Worm (Caenorhabditis elegans) whole organism, young adult: Measurements from ENCODE around the gene T10H10.2.

Experiments used
- C17E4.6 ChIP-seq: fragments of 200-800 bp; sonication (Bioruptor generic); IDR thresholded peaks from 2 replicates; pipeline ENCODE4 v1.3.6; 2022; ENCODE audit warnings: missing genetic modification reagents, missing genetic modification characterization, missing compliant biosample characterization
- F55B11.4 ChIP-seq: sonication (generic microtip); optimal IDR thresholded peaks from 2 replicates; lab custom pipeline; 2016; ENCODE audit warnings: missing compliant biosample characterization, missing genetic modification characterization, borderline replicate concordance; ENCODE audit not compliant: insufficient read depth
- K12H6.12 ChIP-seq: fragments of 200-800 bp; sonication (Bioruptor generic); optimal IDR thresholded peaks from 2 replicates; lab custom pipeline; 2018; ENCODE audit warnings: mild to moderate bottlenecking, missing genetic modification characterization, missing compliant biosample characterization
- athp-1 ChIP-seq: sonication (generic microtip); optimal IDR thresholded peaks from 2 replicates; lab custom pipeline; 2017; ENCODE audit warnings: mild to moderate bottlenecking, missing genetic modification characterization, missing compliant biosample characterization
- attf-5 ChIP-seq: fragments of 200-800 bp; sonication (Bioruptor generic); optimal IDR thresholded peaks from 2 replicates; lab custom pipeline; 2018; ENCODE audit warnings: mild to moderate bottlenecking, missing genetic modification characterization, missing compliant biosample characterization
- cebp-2 ChIP-seq: fragments of 200-800 bp; sonication (Bioruptor generic); IDR thresholded peaks from 2 replicates; pipeline ENCODE4 v1.3.6; 2022; ENCODE audit warnings: missing genetic modification characterization, missing compliant biosample characterization
- dpl-1 ChIP-seq: fragments of 150-350 bp; optimal IDR thresholded peaks from 2 replicates; lab custom pipeline; 2014; ENCODE audit warnings: missing biosample characterization, missing genetic modification reagents, missing genetic modification characterization
- hrde-1 ChIP-seq: sonication (generic microtip); optimal IDR thresholded peaks from 2 replicates; lab custom pipeline; 2016; ENCODE audit warnings: missing genetic modification characterization, mild to moderate bottlenecking, missing compliant biosample characterization, moderate library complexity, missing genotype, missing genetic modification reagents, borderline replicate concordance
- madf-6 ChIP-seq: fragments of 200-800 bp; sonication (Bioruptor generic); IDR thresholded peaks from 2 replicates; pipeline ENCODE4 v1.3.6; 2022; ENCODE audit warnings: missing genetic modification reagents, missing genetic modification characterization, missing compliant biosample characterization
- pha-4 ChIP-seq: fragments of 150-350 bp; sonication (generic microtip); optimal IDR thresholded peaks from 2 replicates; lab custom pipeline; 2014; ENCODE audit warnings: missing biosample characterization, missing genetic modification reagents, missing genetic modification characterization
- rec-8 ChIP-seq, 2 experiments: sonication (generic microtip); optimal IDR thresholded peaks; 2 replicates each; lab custom pipeline; 2016; ENCODE audit warnings: mild to moderate bottlenecking in 2 of 2, missing genetic modification characterization in 2 of 2, missing genetic modification reagents in 2 of 2, missing genotype in 2 of 2, missing biosample characterization in 1 of 2, missing compliant biosample characterization in 1 of 2, moderate library complexity in 1 of 2
- snpc-4 ChIP-seq, 5 experiments: fragments of 150-350 bp in 1 of 5; sonication (generic microtip) in 4 of 5; optimal IDR thresholded peaks; 2 replicates each; lab custom pipeline; 2014 to 2018; ENCODE audit warnings: missing genetic modification characterization in 5 of 5, missing biosample characterization in 3 of 5, antibody characterized with exemption in 2 of 5, mild to moderate bottlenecking in 2 of 5, missing compliant biosample characterization in 2 of 5, missing genotype in 2 of 5, moderate library complexity in 2 of 5, missing genetic modification reagents in 1 of 5
- sptf-2 ChIP-seq: fragments of 200-800 bp; sonication (Bioruptor generic); optimal IDR thresholded peaks from 2 replicates; lab custom pipeline; 2018; ENCODE audit warnings: mild to moderate bottlenecking, missing genetic modification characterization, missing compliant biosample characterization
- unc-62 ChIP-seq: fragments of 150-350 bp; optimal IDR thresholded peaks from 2 replicates; lab custom pipeline; 2014; ENCODE audit warnings: missing biosample characterization, missing genetic modification reagents, missing genetic modification characterization

- no peak for TF ChIP-seq cebp-2 (GFP tag; lab: Robert Waterston, UW)
- no peak for TF ChIP-seq unc-62 (GFP tag; lab: Kevin White, UChicago)
- no peak for TF ChIP-seq pha-4
- TF ChIP-seq madf-6 (GFP tag; lab: Robert Waterston, UW): no peak
- TF ChIP-seq C17E4.6 (GFP tag; lab: Robert Waterston, UW): no peak
- no peak for TF ChIP-seq snpc-4 (GFP tag; optimal IDR thresholded peaks at IDR 0.05; lab: Kevin White, UChicago)
- TF ChIP-seq snpc-4 (tag; optimal IDR thresholded peaks at IDR 0.05; lab: Kevin White, UChicago): no peak
- no peak for TF ChIP-seq K12H6.12 (tag; lab: Kevin White, UChicago)
- TF ChIP-seq dpl-1 (GFP tag; lab: Kevin White, UChicago): no peak
- TF ChIP-seq hrde-1 (tag; lab: Kevin White, UChicago): no peak
- no peak for TF ChIP-seq rec-8 (tag; optimal IDR thresholded peaks at IDR 0.05; lab: Kevin White, UChicago)
- no peak for TF ChIP-seq athp-1
- TF ChIP-seq attf-5 (GFP tag; lab: Kevin White, UChicago): no peak
- no peak for TF ChIP-seq F55B11.4 (tag; lab: Kevin White, UChicago)
- TF ChIP-seq sptf-2 (GFP tag; lab: Kevin White, UChicago): no peak
Observed at ce11 chrX:2266366-2266765, 28.2 kb upstream of the T10H10.2 start.
